Worm (Caenorhabditis elegans) whole organism, L1 larva: Measurements from ENCODE around the gene F28C6.5.

Experiments
- C04F5.9 ChIP-seq: sonication (generic microtip); optimal IDR thresholded peaks from 2 replicates; lab custom pipeline; 2016; ENCODE audit warnings: missing genetic modification characterization, missing compliant biosample characterization
- C16A3.4 ChIP-seq: fragments of 150-350 bp; optimal IDR thresholded peaks from 2 replicates; lab custom pipeline; 2014; ENCODE audit warnings: missing biosample characterization, missing genetic modification characterization
- aha-1 ChIP-seq: fragments of 150-350 bp; optimal IDR thresholded peaks from 2 replicates; lab custom pipeline; 2014; ENCODE audit warnings: missing biosample characterization, missing genetic modification characterization
- alr-1 ChIP-seq: fragments of 200-800 bp; sonication (Bioruptor generic); optimal IDR thresholded peaks from 2 replicates; lab custom pipeline; 2018; ENCODE audit warnings: borderline replicate concordance, mild to moderate bottlenecking, missing genetic modification characterization, missing compliant biosample characterization
- aly-2 ChIP-seq: fragments of 150-350 bp; optimal IDR thresholded peaks from 2 replicates; lab custom pipeline; 2014; ENCODE audit warnings: missing biosample characterization, missing genetic modification characterization
- ama-1 ChIP-seq: fragments of 150-350 bp; optimal IDR thresholded peaks from 2 replicates; lab custom pipeline; 2014
- blmp-1 ChIP-seq: fragments of 150-350 bp; optimal IDR thresholded peaks from 2 replicates; lab custom pipeline; 2014; ENCODE audit warnings: missing biosample characterization, missing genetic modification characterization
- ceh-82 ChIP-seq, 3 experiments: fragments of 150-350 bp in 1 of 3; sonication (generic microtip) in 2 of 3; optimal IDR thresholded peaks; 2 replicates each; lab custom pipeline; 2014 to 2017; ENCODE audit warnings: missing biosample characterization in 3 of 3, missing genetic modification characterization in 3 of 3
- ceh-88 ChIP-seq: fragments of 200-800 bp; sonication (Bioruptor generic); IDR thresholded peaks from 2 replicates; pipeline ENCODE4 v1.3.6; 2022; ENCODE audit warnings: missing genetic modification characterization, missing compliant biosample characterization
- ceh-90 ChIP-seq: sonication (generic microtip); optimal IDR thresholded peaks from 2 replicates; lab custom pipeline; 2016; ENCODE audit warnings: missing genetic modification characterization, missing compliant biosample characterization
- dpl-1 ChIP-seq, 3 experiments: fragments of 150-350 bp in 2 of 3; sonication (generic microtip) in 1 of 3; optimal IDR thresholded peaks; 2 replicates each; lab custom pipeline; 2014 to 2017; ENCODE audit warnings: missing biosample characterization in 3 of 3, missing genetic modification characterization in 3 of 3, missing genetic modification reagents in 3 of 3
- efl-1 ChIP-seq, 4 experiments: fragments of 150-350 bp; optimal IDR thresholded peaks in 3 of 4; peaks in 1 of 4; 1 replicate in 1 of 4; 2 replicates in 3 of 4; lab custom pipeline; 2014; ENCODE audit warnings: missing biosample characterization in 2 of 4, missing genetic modification characterization in 2 of 4, missing genetic modification reagents in 2 of 4
- efl-3 ChIP-seq: fragments of 200-800 bp; sonication (Bioruptor generic); optimal IDR thresholded peaks from 2 replicates; lab custom pipeline; 2018; ENCODE audit warnings: mild to moderate bottlenecking, missing genetic modification characterization, missing compliant biosample characterization
- elt-2 ChIP-seq: sonication (generic microtip); optimal IDR thresholded peaks from 2 replicates; lab custom pipeline; 2016; ENCODE audit warnings: missing genetic modification characterization, mild to moderate bottlenecking, inconsistent platforms, missing compliant biosample characterization, missing genetic modification reagents
- elt-3 ChIP-seq, 6 experiments: fragments of 150-350 bp in 1 of 6; sonication (generic microtip); optimal IDR thresholded peaks; 2 replicates each; lab custom pipeline; 2017 to 2018; ENCODE audit warnings: missing biosample characterization in 6 of 6, missing genetic modification characterization in 6 of 6, inconsistent platforms in 1 of 6
- fkh-4 ChIP-seq: sonication (generic microtip); optimal IDR thresholded peaks from 2 replicates; lab custom pipeline; 2016; ENCODE audit warnings: missing compliant biosample characterization, missing genetic modification characterization, borderline replicate concordance
- grh-1 ChIP-seq: fragments of 200-800 bp; sonication (Bioruptor generic); IDR thresholded peaks from 2 replicates; pipeline ENCODE4 v1.3.6; 2022; ENCODE audit warnings: missing genetic modification reagents, missing genetic modification characterization, missing compliant biosample characterization
- hpl-2 ChIP-seq: fragments of 150-350 bp; optimal IDR thresholded peaks from 2 replicates; lab custom pipeline; 2014; ENCODE audit warnings: missing biosample characterization, missing genetic modification reagents, missing genetic modification characterization
- irx-1 ChIP-seq: sonication (generic microtip); optimal IDR thresholded peaks from 2 replicates; lab custom pipeline; 2016; ENCODE audit warnings: missing genetic modification characterization, missing compliant biosample characterization
- isw-1 ChIP-seq: fragments of 200-800 bp; sonication (Bioruptor generic); IDR thresholded peaks from 2 replicates; pipeline ENCODE4 v1.3.6; 2022; ENCODE audit warnings: missing genetic modification characterization, missing compliant biosample characterization
- lin-14 ChIP-seq: fragments of 200-800 bp; sonication (Bioruptor generic); optimal IDR thresholded peaks from 2 replicates; lab custom pipeline; 2018; ENCODE audit warnings: mild to moderate bottlenecking, missing genetic modification characterization, moderate library complexity, missing compliant biosample characterization
- lin-15B ChIP-seq: fragments of 150-350 bp; sonication (generic microtip); optimal IDR thresholded peaks from 3 replicates; lab custom pipeline; 2014; ENCODE audit warnings: missing biosample characterization, missing genetic modification characterization
- lin-35 ChIP-seq, 2 experiments: fragments of 150-350 bp; optimal IDR thresholded peaks; 2 replicates each; lab custom pipeline; 2014; ENCODE audit warnings: missing biosample characterization in 2 of 2, missing genetic modification characterization in 2 of 2, missing genetic modification reagents in 2 of 2
- lin-39 ChIP-seq: fragments of 150-350 bp; optimal IDR thresholded peaks from 2 replicates; lab custom pipeline; 2014; ENCODE audit warnings: missing biosample characterization, missing genetic modification reagents, missing genetic modification characterization
- lir-3 ChIP-seq: sonication (generic microtip); optimal IDR thresholded peaks from 2 replicates; lab custom pipeline; 2016; ENCODE audit warnings: mild to moderate bottlenecking, missing genetic modification characterization, moderate library complexity, missing compliant biosample characterization; ENCODE audit not compliant: poor library complexity
- mab-9 ChIP-seq: fragments of 200-800 bp; sonication (Bioruptor generic); IDR thresholded peaks from 2 replicates; pipeline ENCODE4 v1.3.6; 2022; ENCODE audit warnings: missing genetic modification reagents, missing genetic modification characterization, missing compliant biosample characterization
- mep-1 ChIP-seq: fragments of 150-350 bp; optimal IDR thresholded peaks from 2 replicates; lab custom pipeline; 2014; ENCODE audit warnings: missing biosample characterization, missing genetic modification characterization
- nhr-11 ChIP-seq: fragments of 150-350 bp; optimal IDR thresholded peaks from 2 replicates; lab custom pipeline; 2014; ENCODE audit warnings: missing biosample characterization, missing genetic modification characterization
- nhr-19 ChIP-seq: fragments of 200-800 bp; sonication (Bioruptor generic); conservative IDR thresholded peaks from 2 replicates; pipeline ENCODE4 v1.3.6; 2022; ENCODE audit warnings: missing genetic modification characterization, missing compliant biosample characterization
- nhr-71 ChIP-seq: sonication (generic microtip); optimal IDR thresholded peaks from 2 replicates; lab custom pipeline; 2016; ENCODE audit warnings: mild to moderate bottlenecking, missing genetic modification characterization, moderate library complexity, missing compliant biosample characterization
- nhr-90 ChIP-seq: sonication (generic microtip); optimal IDR thresholded peaks from 2 replicates; lab custom pipeline; 2016; ENCODE audit warnings: mild to moderate bottlenecking, missing genetic modification characterization, missing compliant biosample characterization; ENCODE audit not compliant: poor library complexity
- pag-3 ChIP-seq: sonication (generic microtip); optimal IDR thresholded peaks from 2 replicates; lab custom pipeline; 2017; ENCODE audit warnings: missing genetic modification characterization, mild to moderate bottlenecking, missing compliant biosample characterization, antibody characterized with exemption, borderline replicate concordance; ENCODE audit not compliant: insufficient read depth
- pqm-1 ChIP-seq: sonication (generic microtip); optimal IDR thresholded peaks from 3 replicates; lab custom pipeline; 2017; ENCODE audit warnings: missing biosample characterization, missing genetic modification characterization
- rnt-1 ChIP-seq: sonication (generic microtip); optimal IDR thresholded peaks from 2 replicates; lab custom pipeline; 2016; ENCODE audit warnings: mild to moderate bottlenecking, missing genetic modification characterization, moderate library complexity, missing compliant biosample characterization
- skn-1 ChIP-seq: fragments of 150-350 bp; optimal IDR thresholded peaks from 2 replicates; lab custom pipeline; 2014; ENCODE audit warnings: missing biosample characterization, missing genetic modification characterization
- sox-4 ChIP-seq: sonication (generic microtip); optimal IDR thresholded peaks from 2 replicates; lab custom pipeline; 2016; ENCODE audit warnings: missing genetic modification characterization, missing compliant biosample characterization
- sptf-1 ChIP-seq: fragments of 150-350 bp; optimal IDR thresholded peaks from 2 replicates; lab custom pipeline; 2014; ENCODE audit warnings: missing biosample characterization, missing genetic modification characterization
- sup-37 ChIP-seq: fragments of 200-800 bp; sonication (Bioruptor generic); optimal IDR thresholded peaks from 2 replicates; lab custom pipeline; 2018; ENCODE audit warnings: mild to moderate bottlenecking, missing genetic modification characterization, missing compliant biosample characterization
- swsn-7 ChIP-seq: sonication (generic microtip); optimal IDR thresholded peaks from 2 replicates; lab custom pipeline; 2016; ENCODE audit warnings: missing genetic modification characterization, missing compliant biosample characterization
- tbx-2 ChIP-seq: sonication (generic microtip); optimal IDR thresholded peaks from 2 replicates; lab custom pipeline; 2016; ENCODE audit warnings: missing genetic modification characterization, missing compliant biosample characterization
- unc-130 ChIP-seq: fragments of 150-350 bp; optimal IDR thresholded peaks from 2 replicates; lab custom pipeline; 2017; ENCODE audit warnings: missing biosample characterization, missing genetic modification characterization, inconsistent platforms
- unc-30 ChIP-seq: sonication (generic microtip); optimal IDR thresholded peaks from 2 replicates; lab custom pipeline; 2017; ENCODE audit warnings: missing biosample characterization, missing genetic modification characterization
- unc-86 ChIP-seq: sonication (generic microtip); optimal IDR thresholded peaks from 2 replicates; lab custom pipeline; 2016; ENCODE audit warnings: missing genetic modification characterization, missing compliant biosample characterization
- unc-98 ChIP-seq: fragments of 200-800 bp; sonication (Bioruptor generic); IDR thresholded peaks from 2 replicates; pipeline ENCODE4 v1.3.6; 2022; ENCODE audit warnings: missing genetic modification characterization, missing compliant biosample characterization
- vab-15 ChIP-seq: sonication (generic microtip); optimal IDR thresholded peaks from 2 replicates; lab custom pipeline; 2017; ENCODE audit warnings: missing genotype, mild to moderate bottlenecking, missing genetic modification characterization, missing compliant biosample characterization
- xbp-1 ChIP-seq: sonication (generic microtip); optimal IDR thresholded peaks from 2 replicates; lab custom pipeline; 2016; ENCODE audit warnings: missing genetic modification characterization, missing compliant biosample characterization
- zag-1 ChIP-seq: fragments of 150-350 bp; optimal IDR thresholded peaks from 2 replicates; lab custom pipeline; 2014; ENCODE audit warnings: missing biosample characterization, missing genetic modification characterization
- ztf-11 ChIP-seq, 2 experiments: sonication (generic microtip); optimal IDR thresholded peaks; 2 replicates each; lab custom pipeline; 2016 to 2017; ENCODE audit warnings: missing genetic modification characterization in 2 of 2, missing biosample characterization in 1 of 2, missing compliant biosample characterization in 1 of 2
- ztf-4 ChIP-seq: fragments of 150-350 bp; optimal IDR thresholded peaks from 2 replicates; lab custom pipeline; 2014; ENCODE audit warnings: missing biosample characterization, missing genetic modification characterization

F28C6.5 gene

ce11 chrII:8569038-8569977 is 30.0 kb upstream of the F28C6.5 start, which contains the start of the genes col-38 and rpl-5:
col-38 (minus strand) TSS chrII:8569088.
rpl-5 (plus strand) TSS chrII:8569927.
- TF ChIP-seq elt-3 (tag; optimal IDR thresholded peaks at IDR 0.05; lab: Kevin White, UChicago) (peak in 4 of 6 experiments; percentile 11 to 91 (median 82)), efl-3 (GFP tag; lab: Kevin White, UChicago) (no peak), swsn-7 (peak; percentile 90), elt-2 (peak; percentile 66), skn-1 (tag; lab: Kevin White, UChicago) (peak; percentile 94), ztf-11 (tag; optimal IDR thresholded peaks at IDR 0.05; lab: Kevin White, UChicago) (peak in 1 of 2 experiments; percentile 56), C16A3.4 (tag; lab: Kevin White, UChicago) (peak; percentile 96), dpl-1 (GFP tag; optimal IDR thresholded peaks at IDR 0.05; lab: Kevin White, UChicago) (peak; percentile 97 to 99 (median 97)), blmp-1 (tag; lab: Kevin White, UChicago) (peak; percentile 86), xbp-1 (tag; lab: Kevin White, UChicago) (peak; percentile 95), efl-1 (optimal IDR thresholded peaks at IDR 0.05; lab: Kevin White, UChicago) (peak; percentile 82 to 98), efl-1 (GFP tag; optimal IDR thresholded peaks at IDR 0.05 in 1 of 2; lab: Kevin White, UChicago) (peak; percentile 97 to 100), alr-1 (tag; lab: Kevin White, UChicago) (no peak), nhr-71 (tag; lab: Kevin White, UChicago) (peak; percentile 94), hpl-2 (peak; percentile 45), lin-14 (peak; percentile 93), grh-1 (GFP tag; lab: Robert Waterston, UW) (peak; percentile 75), lir-3 (tag; lab: Kevin White, UChicago) (peak; percentile 73), nhr-11 (tag; lab: Kevin White, UChicago) (peak; percentile 54), vab-15 (tag; lab: Kevin White, UChicago) (peak; percentile 82), ztf-4 (tag; lab: Kevin White, UChicago) (peak; percentile 57), unc-30 (tag; lab: Kevin White, UChicago) (no peak), isw-1 (GFP tag; lab: Robert Waterston, UW) (peak; percentile 96), aly-2 (tag; lab: Kevin White, UChicago) (peak; percentile 30), pqm-1 (no peak), pag-3 (tag; lab: Kevin White, UChicago) (no peak), zag-1 (tag; lab: Kevin White, UChicago) (no peak), nhr-90 (tag; lab: Kevin White, UChicago) (peak; percentile 84), sox-4 (tag; lab: Kevin White, UChicago) (peak; percentile 30), lin-15B (peak; percentile 94), lin-39 (tag; lab: Kevin White, UChicago) (peak; percentile 47), ceh-90 (tag; lab: Kevin White, UChicago) (peak; percentile 34), unc-98 (GFP tag; lab: Robert Waterston, UW) (no peak), sptf-1 (tag; lab: Kevin White, UChicago) (no peak), irx-1 (tag; lab: Kevin White, UChicago) (peak; percentile 54), ceh-82 (tag; optimal IDR thresholded peaks at IDR 0.05; lab: Kevin White, UChicago) (peak; percentile 73 to 96 (median 77)), lin-35 (GFP tag; optimal IDR thresholded peaks at IDR 0.05; lab: Kevin White, UChicago) (peak; percentile 98 to 99), fkh-4 (tag; lab: Kevin White, UChicago) (peak; percentile 11), rnt-1 (tag; lab: Kevin White, UChicago) (peak; percentile 92), tbx-2 (tag; lab: Kevin White, UChicago) (peak; percentile 91), mep-1 (peak; percentile 98), ceh-88 (GFP tag; lab: Robert Waterston, UW) (peak; percentile 79), aha-1 (tag; lab: Kevin White, UChicago) (peak; percentile 59), C04F5.9 (tag; lab: Kevin White, UChicago) (peak; percentile 85), mab-9 (GFP tag; lab: Robert Waterston, UW) (peak; percentile 52; the same call in 1 of the 2 replicates), sup-37 (no peak), unc-130 (tag; lab: Kevin White, UChicago) (peak; percentile 96), nhr-19 (GFP tag; lab: Robert Waterston, UW) (peak; percentile 88), unc-86 (tag; lab: Kevin White, UChicago) (peak; percentile 79), ama-1 (lab: Kevin White, UChicago) (no peak)
